Fruit fly (Drosophila melanogaster): ENCODE measurements around the gene CG12017.

- no peak for TF ChIP-seq Ets98B (GFP tag; IDR thresholded peaks at IDR 0.05)
- TF ChIP-seq Pif1B (GFP tag; optimal IDR thresholded peaks at IDR 0.05), result no peak
- TF ChIP-seq Pif1A (GFP tag; optimal IDR thresholded peaks at IDR 0.05), result no peak
- no peak for TF ChIP-seq CG9948 (tag; optimal IDR thresholded peaks at IDR 0.05)
- TF ChIP-seq CG8301 (tag; optimal IDR thresholded peaks at IDR 0.05), result no peak
Measured at dm6 chr3L:3329763-3330162, 49.7 kb downstream of the CG12017 start, which contains the start of gene CG14961.

All from whole organism, pupa.